Fruit fly (Drosophila melanogaster) whole organism, embryonic: Measurements from ENCODE around the gene brm.

Experiments
- Asciz ChIP-seq: fragments of 200-800 bp; sonication (Bioruptor generic); optimal IDR thresholded peaks from 2 replicates; lab custom pipeline; 2017; ENCODE audit warnings: missing biosample characterization, mild to moderate bottlenecking, missing genetic modification characterization, missing genetic modification reagents
- Bteb2 ChIP-seq: fragments of 200-800 bp; sonication (Bioruptor generic); optimal IDR thresholded peaks from 2 replicates; lab custom pipeline; 2016; ENCODE audit warnings: missing biosample characterization, missing genetic modification characterization
- CG10543 ChIP-seq: fragments of 200-800 bp; sonication (Bioruptor generic); optimal IDR thresholded peaks from 3 replicates; lab custom pipeline; 2017; ENCODE audit warnings: missing biosample characterization, mild to moderate bottlenecking, missing genetic modification characterization, moderate library complexity
- CG14050 ChIP-seq: fragments of 200-800 bp; sonication (Bioruptor generic); IDR thresholded peaks from 3 replicates; pipeline ENCODE4 v1.3.6; 2022; ENCODE audit warnings: missing biosample characterization, missing genetic modification characterization
- CG16815 ChIP-seq: fragments of 200-800 bp; sonication (Bioruptor generic); optimal IDR thresholded peaks from 3 replicates; lab custom pipeline; 2017; ENCODE audit warnings: missing biosample characterization, mild to moderate bottlenecking, missing genetic modification characterization
- CG31224 ChIP-seq: fragments of 200-800 bp; sonication (Bioruptor generic); IDR thresholded peaks from 2 replicates; pipeline ENCODE4 v1.3.6; 2022; ENCODE audit warnings: missing biosample characterization, missing genetic modification characterization
- CG32532 ChIP-seq: fragments of 200-800 bp; sonication (Bioruptor generic); IDR thresholded peaks from 2 replicates; pipeline ENCODE4 v1.3.6; 2022; ENCODE audit warnings: missing biosample characterization, missing genetic modification characterization
- CG3281 ChIP-seq: fragments of 200-800 bp; sonication (Bioruptor generic); optimal IDR thresholded peaks from 3 replicates; lab custom pipeline; 2017; ENCODE audit warnings: missing biosample characterization, mild to moderate bottlenecking, missing genetic modification characterization
- CG3726 ChIP-seq: fragments of 200-800 bp; sonication (Bioruptor generic); IDR thresholded peaks from 3 replicates; pipeline ENCODE4, ENCODE4 v1.3.6; 2022; ENCODE audit warnings: missing biosample characterization, missing genetic modification characterization
- CG42726 ChIP-seq: fragments of 200-800 bp; sonication (Bioruptor generic); IDR thresholded peaks from 2 replicates; pipeline ENCODE4 v1.3.6; 2022; ENCODE audit warnings: missing biosample characterization, missing genetic modification characterization; ENCODE audit not compliant: partially characterized antibody
- CG6272 ChIP-seq: fragments of 200-800 bp; sonication (Bioruptor generic); IDR thresholded peaks from 2 replicates; pipeline ENCODE4 v1.3.6; 2022; ENCODE audit warnings: missing biosample characterization, missing genetic modification characterization
- CG6813 ChIP-seq: fragments of 200-800 bp; sonication (Bioruptor generic); optimal IDR thresholded peaks from 2 replicates; lab custom pipeline; 2017; ENCODE audit warnings: missing biosample characterization, missing genetic modification characterization, mild to moderate bottlenecking, moderate library complexity, missing genetic modification reagents
- CG7357 ChIP-seq: fragments of 200-800 bp; sonication (Bioruptor generic); IDR thresholded peaks from 3 replicates; pipeline ENCODE4 v1.3.6; 2022; ENCODE audit warnings: missing biosample characterization, missing genetic modification characterization
- CG8089 ChIP-seq: fragments of 200-800 bp; sonication (Bioruptor generic); optimal IDR thresholded peaks from 3 replicates; lab custom pipeline; 2016; ENCODE audit warnings: missing biosample characterization, missing genetic modification characterization
- CG8281 ChIP-seq: fragments of 200-800 bp; sonication (Bioruptor generic); optimal IDR thresholded peaks from 2 replicates; lab custom pipeline; 2018; ENCODE audit warnings: missing biosample characterization, mild to moderate bottlenecking, missing genetic modification characterization, moderate library complexity
- CG8924 ChIP-seq: fragments of 200-800 bp; optimal IDR thresholded peaks from 3 replicates; lab custom pipeline; 2019; ENCODE audit warnings: missing biosample characterization, mild to moderate bottlenecking, missing genetic modification characterization, moderate library complexity
- CG8944 ChIP-seq: fragments of 200-800 bp; sonication (Bioruptor generic); optimal IDR thresholded peaks from 3 replicates; lab custom pipeline; 2016; ENCODE audit warnings: missing biosample characterization, missing genetic modification characterization
- CG9727 ChIP-seq: fragments of 200-800 bp; sonication (Bioruptor generic); optimal IDR thresholded peaks from 3 replicates; lab custom pipeline; 2017; ENCODE audit warnings: missing biosample characterization, mild to moderate bottlenecking, missing genetic modification characterization
- CG9932 ChIP-seq: fragments of 200-800 bp; sonication (Bioruptor generic); IDR thresholded peaks from 2 replicates; pipeline ENCODE4 v1.3.6; 2022; ENCODE audit warnings: missing biosample characterization, missing genetic modification characterization
- Dip2 ChIP-seq: fragments of 200-800 bp; sonication (Bioruptor generic); IDR thresholded peaks from 2 replicates; pipeline ENCODE4 v1.3.6; 2022; ENCODE audit warnings: missing biosample characterization, missing genetic modification characterization
- Hand ChIP-seq: fragments of 200-800 bp; sonication (Bioruptor generic); optimal IDR thresholded peaks from 2 replicates; lab custom pipeline; 2017; ENCODE audit warnings: mild to moderate bottlenecking, missing biosample characterization, missing genetic modification reagents, missing genetic modification characterization
- HmgD ChIP-seq: fragments of 200-800 bp; sonication (Bioruptor generic); optimal IDR thresholded peaks from 3 replicates; lab custom pipeline; 2016; ENCODE audit warnings: missing biosample characterization, missing genetic modification characterization
- Hr3 ChIP-seq: fragments of 200-800 bp; sonication (Bioruptor generic); optimal IDR thresholded peaks from 3 replicates; lab custom pipeline; 2016; ENCODE audit warnings: missing biosample characterization, missing genetic modification characterization
- Myb ChIP-seq: fragments of 200-800 bp; sonication (Bioruptor generic); optimal IDR thresholded peaks from 2 replicates; lab custom pipeline; 2016; ENCODE audit warnings: missing biosample characterization, missing genetic modification characterization
- Opbp ChIP-seq: fragments of 200-800 bp; sonication (Bioruptor generic); IDR thresholded peaks from 3 replicates; pipeline ENCODE4 v1.3.6; 2022; ENCODE audit warnings: missing biosample characterization, missing genetic modification characterization; ENCODE audit not compliant: partially characterized antibody
- Pdp1 ChIP-seq, 2 experiments: fragments of 200-800 bp; sonication (Bioruptor generic); optimal IDR thresholded peaks; 3 replicates each; lab custom pipeline; 2016; ENCODE audit warnings: missing biosample characterization in 2 of 2, missing genetic modification characterization in 2 of 2, mild to moderate bottlenecking in 1 of 2, moderate library complexity in 1 of 2
- Poxn ChIP-seq: fragments of 200-800 bp; sonication (Bioruptor generic); IDR thresholded peaks from 2 replicates; pipeline ENCODE4 v1.3.6; 2022; ENCODE audit warnings: missing biosample characterization, missing genetic modification characterization
- Stat92E ChIP-seq, 3 experiments: fragments of >200 bp in 2 of 3; fragments of 200-800 bp in 1 of 3; sonication (Bioruptor generic) in 1 of 3; optimal IDR thresholded peaks; 2 replicates each; lab custom pipeline; 2017 to 2019; ENCODE audit warnings: missing biosample characterization in 3 of 3, missing genetic modification characterization in 3 of 3, mild to moderate bottlenecking in 1 of 3, moderate library complexity in 1 of 3
- Taf1 ChIP-seq: fragments of 200-800 bp; sonication (Bioruptor generic); IDR thresholded peaks from 2 replicates; pipeline ENCODE4 v1.3.6; 2022; ENCODE audit warnings: missing biosample characterization, missing genetic modification characterization
- Tbp ChIP-seq: fragments of >200 bp; optimal IDR thresholded peaks from 2 replicates; lab custom pipeline; 2018; ENCODE audit warnings: missing biosample characterization, missing genetic modification characterization
- YL-1 ChIP-seq: fragments of 200-800 bp; sonication (Bioruptor generic); optimal IDR thresholded peaks from 3 replicates; lab custom pipeline; 2017; ENCODE audit warnings: missing biosample characterization, mild to moderate bottlenecking, missing genetic modification characterization
- ap ChIP-seq: fragments of 200-800 bp; sonication (Bioruptor generic); IDR thresholded peaks from 2 replicates; pipeline ENCODE4 v1.3.6; 2022; ENCODE audit warnings: missing biosample characterization, missing genetic modification characterization
- ase ChIP-seq: fragments of 200-800 bp; sonication (Bioruptor generic); IDR thresholded peaks from 3 replicates; pipeline ENCODE4 v1.3.6; 2022; ENCODE audit warnings: missing biosample characterization, missing genetic modification characterization
- bsh ChIP-seq, 2 experiments: fragments of 200-800 bp; sonication (Bioruptor generic); optimal IDR thresholded peaks; 2 replicates each; lab custom pipeline; 2017 to 2018; ENCODE audit warnings: mild to moderate bottlenecking in 2 of 2, missing biosample characterization in 2 of 2, missing genetic modification characterization in 2 of 2, moderate library complexity in 1 of 2
- cad ChIP-seq: fragments of >200 bp; optimal IDR thresholded peaks from 2 replicates; lab custom pipeline; 2017; ENCODE audit warnings: missing biosample characterization, missing genetic modification characterization
- eve ChIP-seq, 2 experiments: fragments of >200 bp; optimal IDR thresholded peaks; 2 replicates each; lab custom pipeline; 2017; ENCODE audit warnings: missing biosample characterization in 2 of 2, missing genetic modification characterization in 2 of 2
- fd102C ChIP-seq: fragments of 200-800 bp; sonication (Bioruptor generic); optimal IDR thresholded peaks from 2 replicates; lab custom pipeline; 2018; ENCODE audit warnings: missing biosample characterization, mild to moderate bottlenecking, missing genetic modification characterization, moderate library complexity
- fd96Cb ChIP-seq: fragments of 200-800 bp; sonication (Bioruptor generic); optimal IDR thresholded peaks from 2 replicates; lab custom pipeline; 2018; ENCODE audit warnings: missing biosample characterization, mild to moderate bottlenecking, missing genetic modification characterization, moderate library complexity
- gfzf ChIP-seq: fragments of 200-800 bp; sonication (Bioruptor generic); optimal IDR thresholded peaks from 2 replicates; lab custom pipeline; 2016; ENCODE audit warnings: missing biosample characterization, mild to moderate bottlenecking, missing genetic modification characterization, moderate library complexity
- gro ChIP-seq: fragments of 200-800 bp; sonication (Bioruptor generic); optimal IDR thresholded peaks from 2 replicates; lab custom pipeline; 2016; ENCODE audit warnings: missing biosample characterization, missing genetic modification characterization
- h ChIP-seq: fragments of >200 bp; optimal IDR thresholded peaks from 2 replicates; lab custom pipeline; 2017
- nerfin-1 ChIP-seq: fragments of 200-800 bp; sonication (Bioruptor generic); optimal IDR thresholded peaks from 3 replicates; lab custom pipeline; 2019; ENCODE audit warnings: missing biosample characterization, mild to moderate bottlenecking, missing genetic modification characterization, moderate library complexity
- peb ChIP-seq: fragments of 200-800 bp; sonication (Bioruptor generic); IDR thresholded peaks from 2 replicates; pipeline ENCODE4 v1.3.6; 2022; ENCODE audit warnings: missing biosample characterization, missing genetic modification characterization
- pnt ChIP-seq: fragments of 200-800 bp; sonication (Bioruptor generic); optimal IDR thresholded peaks from 3 replicates; lab custom pipeline; 2016; ENCODE audit warnings: missing biosample characterization, missing genetic modification characterization
- psq ChIP-seq: fragments of 200-800 bp; sonication (Bioruptor generic); optimal IDR thresholded peaks from 2 replicates; lab custom pipeline; 2017; ENCODE audit warnings: missing biosample characterization, missing genetic modification characterization
- ssp ChIP-seq: fragments of 200-800 bp; sonication (Bioruptor generic); IDR thresholded peaks from 2 replicates; pipeline ENCODE4 v1.3.6; 2022; ENCODE audit warnings: missing biosample characterization, missing genetic modification characterization
- trh ChIP-seq: fragments of 200-800 bp; sonication (Bioruptor generic); optimal IDR thresholded peaks from 2 replicates; lab custom pipeline; 2016; ENCODE audit warnings: missing biosample characterization, missing genetic modification characterization
- ttk ChIP-seq: fragments of 200-800 bp; sonication (Bioruptor generic); IDR thresholded peaks from 2 replicates; pipeline ENCODE4 v2.1.2; 2022; ENCODE audit warnings: missing biosample characterization, missing genetic modification characterization
- unpg ChIP-seq: fragments of 200-800 bp; sonication (Bioruptor generic); optimal IDR thresholded peaks from 3 replicates; lab custom pipeline; 2018; ENCODE audit warnings: missing biosample characterization, mild to moderate bottlenecking, missing genetic modification characterization, moderate library complexity
- wor ChIP-seq: fragments of 200-800 bp; sonication (Bioruptor generic); IDR thresholded peaks from 2 replicates; pipeline ENCODE4 v1.3.6; 2022; ENCODE audit warnings: missing biosample characterization, missing genetic modification characterization

Gene brm

dm6 chr3L:16011319-16012210 is 28.9 kb upstream of the brm start, which contains the start of gene mib1 (continued):
- TF ChIP-seq peb (GFP tag; lab: Robert Waterston, UW) (no peak), psq (GFP tag; lab: Kevin White, UChicago) (peak; percentile 11), CG31224 (GFP tag; lab: Robert Waterston, UW) (no peak), Pdp1 (GFP tag; optimal IDR thresholded peaks at IDR 0.05; lab: Kevin White, UChicago) (peak in 1 of 2 experiments; percentile 76), Tbp (GFP tag; lab: Kevin White, UChicago) (no peak), CG16815 (GFP tag; lab: Kevin White, UChicago) (no peak), CG3281 (GFP tag; lab: Kevin White, UChicago) (no peak), Stat92E (GFP tag; optimal IDR thresholded peaks at IDR 0.05; lab: Kevin White, UChicago) (peak in 1 of 3 experiments; percentile 80), CG10543 (GFP tag; lab: Kevin White, UChicago) (peak; percentile 43), Taf1 (GFP tag; lab: Robert Waterston, UW) (no peak), Opbp (GFP tag; lab: Robert Waterston, UW) (peak; percentile 95), trh (no peak), CG8089 (GFP tag; lab: Kevin White, UChicago) (no peak), ap (GFP tag; lab: Robert Waterston, UW) (no peak), gro (GFP tag; lab: Kevin White, UChicago) (peak; percentile 61), CG7357 (GFP tag; lab: Robert Waterston, UW) (no peak), fd96Cb (tag; lab: Kevin White, UChicago) (no peak), CG3726 (GFP tag; lab: Robert Waterston, UW) (no peak), CG8944 (GFP tag; lab: Kevin White, UChicago) (no peak), wor (GFP tag; lab: Robert Waterston, UW) (no peak), YL-1 (GFP tag; lab: Kevin White, UChicago) (peak; percentile 91), CG8281 (tag; lab: Kevin White, UChicago) (no peak), Bteb2 (GFP tag; lab: Kevin White, UChicago) (no peak), ssp (GFP tag; lab: Robert Waterston, UW) (no peak), bsh (GFP tag; optimal IDR thresholded peaks at IDR 0.05; lab: Kevin White, UChicago) (no peak), fd102C (no peak), Hand (GFP tag; lab: Kevin White, UChicago) (no peak), Dip2 (GFP tag; lab: Robert Waterston, UW) (no peak), pnt (no peak), CG9932 (peak; percentile 51; the same call in 1 of the 2 replicates), CG8924 (tag; lab: Kevin White, UChicago) (peak; percentile 42), gfzf (GFP tag; lab: Kevin White, UChicago) (peak; percentile 97), CG9727 (GFP tag; lab: Kevin White, UChicago) (no peak), Hr3 (GFP tag; lab: Kevin White, UChicago) (no peak), Asciz (GFP tag; lab: Kevin White, UChicago) (no peak), CG6272 (no peak), nerfin-1 (tag; lab: Kevin White, UChicago) (peak; percentile 100), CG42726 (GFP tag; lab: Robert Waterston, UW) (peak; percentile 94), CG32532 (GFP tag; lab: Robert Waterston, UW) (peak; percentile 57), CG14050 (GFP tag; lab: Robert Waterston, UW) (no peak), CG6813 (GFP tag; lab: Kevin White, UChicago) (no peak), Poxn (GFP tag; lab: Robert Waterston, UW) (no peak), Myb (GFP tag; lab: Kevin White, UChicago) (peak; percentile 91), ttk (GFP tag; lab: Robert Waterston, UW) (no peak), cad (GFP tag; lab: Kevin White, UChicago) (peak; percentile 69), HmgD (peak; percentile 59), eve (GFP tag; optimal IDR thresholded peaks at IDR 0.05; lab: Kevin White, UChicago) (no peak), h (lab: Kevin White, UChicago) (no peak), ase (no peak), unpg (GFP tag; lab: Kevin White, UChicago) (no peak)
